Fruit fly (Drosophila melanogaster): Measurements from ENCODE around the gene CG3407.
A peak's percentile ranks its signal among the peaks of the same experiment; 100 is the strongest.

Gene CG3407

DNA sequence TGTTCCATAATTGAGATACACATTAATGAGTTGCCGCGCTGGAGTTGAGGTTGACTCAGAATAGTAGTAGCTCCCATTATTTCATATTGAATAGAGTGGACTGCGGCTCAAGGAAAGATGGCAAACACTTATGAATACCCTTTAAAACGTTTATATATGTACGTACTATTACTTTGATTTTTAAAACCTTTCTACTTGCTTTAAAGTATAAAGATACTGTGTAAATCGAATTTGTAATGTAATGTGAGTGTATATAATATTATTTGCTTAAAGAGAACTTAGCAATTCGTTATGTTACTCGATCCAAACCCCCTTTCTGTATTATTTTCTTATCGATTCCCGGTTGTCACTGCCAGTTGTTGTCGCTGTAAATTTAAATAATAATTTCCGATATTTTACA is 38.1 kb upstream of the CG3407 start (continued):
- TF ChIP-seq bsh (GFP tag; optimal IDR thresholded peaks at IDR 0.05): peak in 1 of 2 experiments; percentile 84
- peak; percentile 15 for TF ChIP-seq Vsx1 (GFP tag; optimal IDR thresholded peaks at IDR 0.05)
- no peak for TF ChIP-seq pros (GFP tag; optimal IDR thresholded peaks at IDR 0.05)
- TF ChIP-seq odd (GFP tag; optimal IDR thresholded peaks at IDR 0.05): no peak
- no peak for TF ChIP-seq fu2 (GFP tag; optimal IDR thresholded peaks at IDR 0.05)
- TF ChIP-seq CG32767 (GFP tag; IDR thresholded peaks at IDR 0.05): no peak
- TF ChIP-seq Oli (tag; optimal IDR thresholded peaks at IDR 0.05): peak; percentile 59
- TF ChIP-seq gcm (GFP tag; optimal IDR thresholded peaks at IDR 0.05): peak; percentile 39
- peak; percentile 30 for TF ChIP-seq CG3407 (GFP tag; optimal IDR thresholded peaks at IDR 0.05)
- TF ChIP-seq ems (GFP tag; optimal IDR thresholded peaks at IDR 0.05): no peak
- TF ChIP-seq CG9215 (GFP tag; IDR thresholded peaks at IDR 0.05): no peak
- no peak for TF ChIP-seq CG4730 (GFP tag; IDR thresholded peaks at IDR 0.05)
- peak; percentile 17 for TF ChIP-seq CG10654 (GFP tag; optimal IDR thresholded peaks at IDR 0.05)
- TF ChIP-seq CG43689 (GFP tag; IDR thresholded peaks at IDR 0.05): no peak
- no peak for TF ChIP-seq pfk (GFP tag; optimal IDR thresholded peaks at IDR 0.05)
- TF ChIP-seq CG4424 (GFP tag; optimal IDR thresholded peaks at IDR 0.05): peak; percentile 53
- TF ChIP-seq Trl (optimal IDR thresholded peaks at IDR 0.05): no peak
- TF ChIP-seq Trl (GFP tag; optimal IDR thresholded peaks at IDR 0.05): no peak
- TF ChIP-seq NK7.1 (GFP tag; optimal IDR thresholded peaks at IDR 0.05): no peak
- TF ChIP-seq ewg (GFP tag; optimal IDR thresholded peaks at IDR 0.05): peak; percentile 10
- TF ChIP-seq CG8281 (tag; optimal IDR thresholded peaks at IDR 0.05): no peak
- peak; percentile 16 for TF ChIP-seq tin (GFP tag; optimal IDR thresholded peaks at IDR 0.05)
- TF ChIP-seq croc (GFP tag; conservative IDR thresholded peaks at IDR 0.05): peak; percentile 56; the same call in 2 of the 3 replicates
- TF ChIP-seq CG14050 (GFP tag; IDR thresholded peaks at IDR 0.05): no peak
- TF ChIP-seq CoRest (tag; optimal IDR thresholded peaks at IDR 0.05): peak; percentile 51
- no peak for TF ChIP-seq CG9437 (GFP tag; optimal IDR thresholded peaks at IDR 0.05)
- no peak for TF ChIP-seq slbo (GFP tag; IDR thresholded peaks at IDR 0.05)
- TF ChIP-seq D19A (tag; optimal IDR thresholded peaks at IDR 0.05): peak; percentile 97
- TF ChIP-seq jumu (GFP tag; optimal IDR thresholded peaks at IDR 0.05): no peak
- TF ChIP-seq CG12236 (GFP tag; optimal IDR thresholded peaks at IDR 0.05): no peak
- TF ChIP-seq sob (GFP tag; IDR thresholded peaks at IDR 0.05): no peak
- TF ChIP-seq nmo (GFP tag; optimal IDR thresholded peaks at IDR 0.05): peak; percentile 71
- peak; percentile 37 for TF ChIP-seq CG33557 (GFP tag; optimal IDR thresholded peaks at IDR 0.05)
- TF ChIP-seq CG13424 (tag; optimal IDR thresholded peaks at IDR 0.05): peak; percentile 45
- no peak for TF ChIP-seq CG7357 (GFP tag; IDR thresholded peaks at IDR 0.05)
- no peak for TF ChIP-seq Taf1 (GFP tag; IDR thresholded peaks at IDR 0.05)
- TF ChIP-seq Ptx1 (GFP tag; IDR thresholded peaks at IDR 0.05): 0 out of 2 replicates have a peak, but pooled peaks have one; percentile 11
- TF ChIP-seq CG1529 (GFP tag; optimal IDR thresholded peaks at IDR 0.05): peak; percentile 42
- TF ChIP-seq Asciz (GFP tag; optimal IDR thresholded peaks at IDR 0.05): peak; percentile 40
- TF ChIP-seq CrebB (tag; optimal IDR thresholded peaks at IDR 0.05): no peak
- TF ChIP-seq en (GFP tag; optimal IDR thresholded peaks at IDR 0.05): no peak
- TF ChIP-seq CG17385 (GFP tag; optimal IDR thresholded peaks at IDR 0.05): peak; percentile 5
- peak; percentile 37 for TF ChIP-seq Nf-YB (GFP tag; optimal IDR thresholded peaks at IDR 0.05)
- peak; percentile 32; the same call in 1 of the 2 replicates for TF ChIP-seq sisA (GFP tag; IDR thresholded peaks at IDR 0.05)
- TF ChIP-seq Hey (tag; optimal IDR thresholded peaks at IDR 0.05): no peak
- no peak for TF ChIP-seq pan (optimal IDR thresholded peaks at IDR 0.05)
- TF ChIP-seq pan (GFP tag; optimal IDR thresholded peaks at IDR 0.05 in 1 of 2, IDR thresholded peaks at IDR 0.05 in 1 of 2): peak in 1 of 2 experiments; percentile 15
- peak; percentile 45 for TF ChIP-seq Sox100B (GFP tag; optimal IDR thresholded peaks at IDR 0.05)
- peak; percentile 27 for TF ChIP-seq Spps (tag; optimal IDR thresholded peaks at IDR 0.05)
- peak; percentile 59 for TF ChIP-seq CG1603 (tag; optimal IDR thresholded peaks at IDR 0.05)
- no peak for TF ChIP-seq ash1 (GFP tag; optimal IDR thresholded peaks at IDR 0.05)
- no peak for TF ChIP-seq CG10366 (GFP tag; IDR thresholded peaks at IDR 0.05)

Data from whole organism, embryonic.